Worm (Caenorhabditis elegans) whole organism, L4 larva: ENCODE measurements around the gene tmd-2.

ENCODE experiments used
- F44E2.7 ChIP-seq: fragments of 200-800 bp; sonication (Bioruptor generic); IDR thresholded peaks from 2 replicates; pipeline ENCODE4 v2.1.2; 2022; ENCODE audit warnings: missing genetic modification characterization, missing compliant biosample characterization
- ama-1 ChIP-seq: fragments of 150-350 bp; optimal IDR thresholded peaks from 2 replicates; lab custom pipeline; 2014; ENCODE audit warnings: inconsistent platforms, mixed read lengths
- ceh-32 ChIP-seq: sonication (generic microtip); optimal IDR thresholded peaks from 2 replicates; lab custom pipeline; 2016; ENCODE audit warnings: mild to moderate bottlenecking, missing genetic modification characterization, missing compliant biosample characterization; ENCODE audit not compliant: poor library complexity
- daf-12 ChIP-seq: fragments of 150-350 bp; optimal IDR thresholded peaks from 2 replicates; lab custom pipeline; 2014; ENCODE audit warnings: missing biosample characterization, missing genetic modification reagents, missing genetic modification characterization
- fos-1 ChIP-seq: fragments of 150-350 bp; optimal IDR thresholded peaks from 2 replicates; lab custom pipeline; 2014; ENCODE audit warnings: missing biosample characterization, missing genetic modification characterization
- hlh-11 ChIP-seq: fragments of 200-800 bp; sonication (Bioruptor generic); optimal IDR thresholded peaks from 2 replicates; lab custom pipeline; 2018; ENCODE audit warnings: mild to moderate bottlenecking, missing genetic modification characterization, missing compliant biosample characterization
- hlh-30 ChIP-seq: sonication (generic microtip); optimal IDR thresholded peaks from 2 replicates; lab custom pipeline; 2017; ENCODE audit warnings: antibody characterized with exemption, mild to moderate bottlenecking, missing genetic modification characterization, missing compliant biosample characterization; ENCODE audit not compliant: insufficient read depth
- lin-39 ChIP-seq: fragments of 150-350 bp; optimal IDR thresholded peaks from 2 replicates; lab custom pipeline; 2014; ENCODE audit warnings: missing biosample characterization, missing genetic modification reagents, missing genetic modification characterization
- mdt-29 ChIP-seq: fragments of 200-800 bp; sonication (Bioruptor generic); IDR thresholded peaks from 2 replicates; pipeline ENCODE4 v1.3.6; 2022; ENCODE audit warnings: missing genetic modification reagents, missing genetic modification characterization, missing compliant biosample characterization
- nhr-11 ChIP-seq: fragments of 150-350 bp; optimal IDR thresholded peaks from 2 replicates; lab custom pipeline; 2014; ENCODE audit warnings: missing biosample characterization, missing genetic modification characterization
- nhr-77 ChIP-seq: fragments of 150-350 bp; optimal IDR thresholded peaks from 2 replicates; lab custom pipeline; 2014; ENCODE audit warnings: missing biosample characterization, missing genetic modification characterization
- pqm-1 ChIP-seq: sonication (generic microtip); optimal IDR thresholded peaks from 2 replicates; lab custom pipeline; 2017; ENCODE audit warnings: missing biosample characterization, missing genetic modification characterization
- skn-1 ChIP-seq: fragments of 150-350 bp; optimal IDR thresholded peaks from 2 replicates; lab custom pipeline; 2014; ENCODE audit warnings: missing biosample characterization, missing genetic modification characterization
- zfp-3 ChIP-seq: fragments of 200-800 bp; sonication (Bioruptor generic); conservative IDR thresholded peaks from 2 replicates; pipeline ENCODE4 v1.3.6; 2022; ENCODE audit warnings: missing genetic modification reagents, missing genetic modification characterization, missing compliant biosample characterization

ce11 chrV:8304461-8305195, 29.8 kb upstream of the tmd-2 start, which contains the start of gene W02D7.11:
- TF ChIP-seq hlh-30 (no peak), pqm-1 (tag; lab: Kevin White, UChicago) (no peak), daf-12 (tag; lab: Kevin White, UChicago) (no peak), nhr-77 (no peak), nhr-11 (tag; lab: Kevin White, UChicago) (no peak), mdt-29 (GFP tag; lab: Robert Waterston, UW) (no peak), skn-1 (tag; lab: Kevin White, UChicago) (no peak), ceh-32 (tag; lab: Kevin White, UChicago) (no peak), fos-1 (tag; lab: Kevin White, UChicago) (no peak), hlh-11 (no peak), lin-39 (tag; lab: Kevin White, UChicago) (no peak), ama-1 (lab: Kevin White, UChicago) (no peak), F44E2.7 (GFP tag; lab: Robert Waterston, UW) (no peak), zfp-3 (no peak)
